Fruit fly (Drosophila melanogaster) whole organism, embryonic: Measurements from ENCODE around the gene CG43448.
A peak's percentile ranks its signal among the peaks of the same experiment; 100 is the strongest.

Experiments used
- ATbp ChIP-seq: fragments of 200-800 bp; sonication (Bioruptor generic); optimal IDR thresholded peaks from 2 replicates; lab custom pipeline; 2017; ENCODE audit warnings: missing biosample characterization, mild to moderate bottlenecking, missing genetic modification characterization, missing genetic modification reagents
- BEAF-32 ChIP-seq: fragments of 200-800 bp; sonication (Bioruptor generic); optimal IDR thresholded peaks from 3 replicates; lab custom pipeline; 2017; ENCODE audit warnings: missing biosample characterization, missing genetic modification characterization, mild to moderate bottlenecking, moderate library complexity, missing genetic modification reagents
- CG10431 ChIP-seq: fragments of 200-800 bp; sonication (Bioruptor generic); optimal IDR thresholded peaks from 3 replicates; lab custom pipeline; 2018; ENCODE audit warnings: missing biosample characterization, mild to moderate bottlenecking, missing genetic modification characterization
- CG10462 ChIP-seq: fragments of 200-800 bp; sonication (Bioruptor generic); optimal IDR thresholded peaks from 2 replicates; lab custom pipeline; 2016; ENCODE audit warnings: missing biosample characterization, missing genetic modification characterization
- CG10654 ChIP-seq: fragments of 200-800 bp; sonication (Bioruptor generic); optimal IDR thresholded peaks from 2 replicates; lab custom pipeline; 2016; ENCODE audit warnings: missing biosample characterization, missing genetic modification characterization
- CG10979 ChIP-seq: fragments of 200-800 bp; sonication (Bioruptor generic); optimal IDR thresholded peaks from 2 replicates; lab custom pipeline; 2018; ENCODE audit warnings: missing biosample characterization, mild to moderate bottlenecking, missing genetic modification characterization, moderate library complexity
- CG11504 ChIP-seq: fragments of 200-800 bp; sonication (Bioruptor generic); optimal IDR thresholded peaks from 3 replicates; lab custom pipeline; 2019; ENCODE audit warnings: missing biosample characterization, mild to moderate bottlenecking, missing genetic modification characterization, moderate library complexity
- CG1233 ChIP-seq: fragments of 200-800 bp; sonication (Bioruptor generic); optimal IDR thresholded peaks from 4 replicates; lab custom pipeline; 2018; ENCODE audit warnings: missing biosample characterization, mild to moderate bottlenecking, missing genetic modification characterization
- CG12391 ChIP-seq: fragments of 200-800 bp; sonication (Bioruptor generic); optimal IDR thresholded peaks from 3 replicates; lab custom pipeline; 2018; ENCODE audit warnings: missing biosample characterization, mild to moderate bottlenecking, missing genetic modification characterization, moderate library complexity
- CG13424 ChIP-seq: fragments of 200-800 bp; sonication (Bioruptor generic); optimal IDR thresholded peaks from 2 replicates; lab custom pipeline; 2019; ENCODE audit warnings: missing biosample characterization, mild to moderate bottlenecking, missing genetic modification characterization, moderate library complexity
- CG1602 ChIP-seq: fragments of 200-800 bp; sonication (Bioruptor generic); optimal IDR thresholded peaks from 3 replicates; lab custom pipeline; 2016; ENCODE audit warnings: missing biosample characterization, missing genetic modification characterization
- CG16815 ChIP-seq: fragments of 200-800 bp; sonication (Bioruptor generic); optimal IDR thresholded peaks from 3 replicates; lab custom pipeline; 2017; ENCODE audit warnings: missing biosample characterization, mild to moderate bottlenecking, missing genetic modification characterization
- CG1792 ChIP-seq: fragments of 200-800 bp; sonication (Bioruptor generic); optimal IDR thresholded peaks from 2 replicates; lab custom pipeline; 2016; ENCODE audit warnings: missing biosample characterization, missing genetic modification characterization
- CG18262 ChIP-seq: fragments of 200-800 bp; optimal IDR thresholded peaks from 3 replicates; lab custom pipeline; 2019; ENCODE audit warnings: missing biosample characterization, mild to moderate bottlenecking, missing genetic modification characterization, moderate library complexity
- CG18599 ChIP-seq: fragments of 200-800 bp; sonication (Bioruptor generic); optimal IDR thresholded peaks from 3 replicates; lab custom pipeline; 2017; ENCODE audit warnings: missing biosample characterization, missing genetic modification characterization, mild to moderate bottlenecking, moderate library complexity, missing genetic modification reagents
- CG2120 ChIP-seq: fragments of 200-800 bp; sonication (Bioruptor generic); optimal IDR thresholded peaks from 3 replicates; lab custom pipeline; 2016; ENCODE audit warnings: missing biosample characterization, missing genetic modification characterization
- CG31441 ChIP-seq: fragments of 200-800 bp; sonication (Bioruptor generic); IDR thresholded peaks from 2 replicates; pipeline ENCODE4 v1.3.6; 2022; ENCODE audit warnings: missing biosample characterization, missing genetic modification characterization
- CG32532 ChIP-seq: fragments of 200-800 bp; sonication (Bioruptor generic); IDR thresholded peaks from 2 replicates; pipeline ENCODE4 v1.3.6; 2022; ENCODE audit warnings: missing biosample characterization, missing genetic modification characterization
- CG4424 ChIP-seq: fragments of 200-800 bp; sonication (Bioruptor generic); optimal IDR thresholded peaks from 3 replicates; lab custom pipeline; 2016; ENCODE audit warnings: missing biosample characterization, missing genetic modification characterization
- CG4617 ChIP-seq: fragments of 200-800 bp; sonication (Bioruptor generic); optimal IDR thresholded peaks from 3 replicates; lab custom pipeline; 2016; ENCODE audit warnings: missing biosample characterization, missing genetic modification characterization, borderline replicate concordance
- CG4820 ChIP-seq: fragments of 200-800 bp; sonication (Bioruptor generic); optimal IDR thresholded peaks from 3 replicates; lab custom pipeline; 2016; ENCODE audit warnings: missing biosample characterization, missing genetic modification characterization
- CG6765 ChIP-seq: fragments of 200-800 bp; sonication (Bioruptor generic); optimal IDR thresholded peaks from 3 replicates; lab custom pipeline; 2017; ENCODE audit warnings: missing biosample characterization, mild to moderate bottlenecking, missing genetic modification characterization
- CG6813 ChIP-seq: fragments of 200-800 bp; sonication (Bioruptor generic); optimal IDR thresholded peaks from 2 replicates; lab custom pipeline; 2017; ENCODE audit warnings: missing biosample characterization, missing genetic modification characterization, mild to moderate bottlenecking, moderate library complexity, missing genetic modification reagents
- CG7556 ChIP-seq: fragments of 200-800 bp; sonication (Bioruptor generic); optimal IDR thresholded peaks from 2 replicates; lab custom pipeline; 2017; ENCODE audit warnings: missing biosample characterization, mild to moderate bottlenecking, missing genetic modification characterization
- CG7745 ChIP-seq: fragments of 200-800 bp; sonication (Bioruptor generic); optimal IDR thresholded peaks from 2 replicates; lab custom pipeline; 2018; ENCODE audit warnings: missing biosample characterization, mild to moderate bottlenecking, missing genetic modification characterization, moderate library complexity
- CG7839 ChIP-seq: fragments of 200-800 bp; sonication (Bioruptor generic); optimal IDR thresholded peaks from 3 replicates; lab custom pipeline; 2018; ENCODE audit warnings: missing biosample characterization, mild to moderate bottlenecking, missing genetic modification characterization, moderate library complexity
- CG8765 ChIP-seq: fragments of 200-800 bp; sonication (Bioruptor generic); IDR thresholded peaks from 2 replicates; pipeline ENCODE4 v1.3.6; 2022; ENCODE audit warnings: missing biosample characterization, missing genetic modification characterization
- CG8924 ChIP-seq: fragments of 200-800 bp; optimal IDR thresholded peaks from 3 replicates; lab custom pipeline; 2019; ENCODE audit warnings: missing biosample characterization, mild to moderate bottlenecking, missing genetic modification characterization, moderate library complexity
- CG9727 ChIP-seq: fragments of 200-800 bp; sonication (Bioruptor generic); optimal IDR thresholded peaks from 3 replicates; lab custom pipeline; 2017; ENCODE audit warnings: missing biosample characterization, mild to moderate bottlenecking, missing genetic modification characterization
- D ChIP-seq, 2 experiments: fragments of 200-800 bp in 1 of 2; fragments of >200 bp in 1 of 2; sonication (Bioruptor generic) in 1 of 2; optimal IDR thresholded peaks; 2 replicates in 1 of 2; 3 replicates in 1 of 2; lab custom pipeline; 2017; ENCODE audit warnings: mild to moderate bottlenecking in 1 of 2, missing biosample characterization in 1 of 2, missing genetic modification characterization in 1 of 2, missing genetic modification reagents in 1 of 2
- Dbx ChIP-seq: fragments of 200-800 bp; sonication (Bioruptor generic); IDR thresholded peaks from 3 replicates; pipeline ENCODE4 v1.3.6; 2022; ENCODE audit warnings: missing biosample characterization, missing genetic modification characterization
- Hand ChIP-seq: fragments of 200-800 bp; sonication (Bioruptor generic); optimal IDR thresholded peaks from 2 replicates; lab custom pipeline; 2017; ENCODE audit warnings: mild to moderate bottlenecking, missing biosample characterization, missing genetic modification reagents, missing genetic modification characterization
- Hmr ChIP-seq: fragments of 200-800 bp; sonication (Bioruptor generic); optimal IDR thresholded peaks from 3 replicates; lab custom pipeline; 2017; ENCODE audit warnings: mild to moderate bottlenecking, missing biosample characterization, missing genetic modification reagents, missing genetic modification characterization
- Hr39 ChIP-seq: fragments of >200 bp; optimal IDR thresholded peaks from 2 replicates; lab custom pipeline; 2017
- Kr ChIP-seq: fragments of 200-800 bp; sonication (Bioruptor generic); optimal IDR thresholded peaks from 2 replicates; lab custom pipeline; 2017; ENCODE audit warnings: missing biosample characterization, mild to moderate bottlenecking, missing genetic modification characterization
- Meics ChIP-seq: fragments of 200-800 bp; sonication (Bioruptor generic); optimal IDR thresholded peaks from 2 replicates; lab custom pipeline; 2017; ENCODE audit warnings: missing biosample characterization, mild to moderate bottlenecking, missing genetic modification characterization
- Ravus ChIP-seq: fragments of 200-800 bp; sonication (Bioruptor generic); IDR thresholded peaks from 2 replicates; pipeline ENCODE4 v1.3.6; 2022; ENCODE audit warnings: missing biosample characterization, missing genetic modification characterization
- Sox102F ChIP-seq: fragments of 200-800 bp; sonication (Bioruptor generic); optimal IDR thresholded peaks from 2 replicates; lab custom pipeline; 2018; ENCODE audit warnings: missing biosample characterization, mild to moderate bottlenecking, missing genetic modification characterization, moderate library complexity
- chif ChIP-seq, 2 experiments: fragments of 200-800 bp; sonication (Bioruptor generic); optimal IDR thresholded peaks; 3 replicates each; lab custom pipeline; 2016; ENCODE audit warnings: missing biosample characterization in 2 of 2, missing genetic modification characterization in 2 of 2
- dm ChIP-seq: fragments of 200-800 bp; sonication (Bioruptor generic); optimal IDR thresholded peaks from 3 replicates; lab custom pipeline; 2016; ENCODE audit warnings: missing biosample characterization, missing genetic modification characterization
- grau ChIP-seq: fragments of 200-800 bp; optimal IDR thresholded peaks from 3 replicates; lab custom pipeline; 2019; ENCODE audit warnings: missing biosample characterization, mild to moderate bottlenecking, missing genetic modification characterization, moderate library complexity
- gsb-n ChIP-seq: fragments of 200-800 bp; sonication (Bioruptor generic); optimal IDR thresholded peaks from 3 replicates; lab custom pipeline; 2018; ENCODE audit warnings: missing biosample characterization, mild to moderate bottlenecking, missing genetic modification characterization
- hkb ChIP-seq, 2 experiments: fragments of 200-800 bp in 1 of 2; fragments of >200 bp in 1 of 2; sonication (Bioruptor generic) in 1 of 2; IDR thresholded peaks in 1 of 2; optimal IDR thresholded peaks in 1 of 2; 2 replicates each; pipeline versions ENCODE4 v1.3.6 to Lab custom; 2017 to 2022; ENCODE audit warnings: missing biosample characterization in 1 of 2, missing genetic modification characterization in 1 of 2
- jigr1 ChIP-seq: fragments of 200-800 bp; sonication (Bioruptor generic); IDR thresholded peaks from 3 replicates; pipeline ENCODE4 v1.3.6; 2022; ENCODE audit warnings: missing biosample characterization, missing genetic modification characterization
- odd ChIP-seq: fragments of 200-800 bp; sonication (Bioruptor generic); optimal IDR thresholded peaks from 2 replicates; lab custom pipeline; 2017; ENCODE audit warnings: missing biosample characterization, mild to moderate bottlenecking, missing genetic modification characterization
- row ChIP-seq: fragments of 200-800 bp; sonication (Bioruptor generic); IDR thresholded peaks from 3 replicates; pipeline ENCODE4 v1.3.6; 2022; ENCODE audit warnings: missing biosample characterization, missing genetic modification characterization
- sob ChIP-seq: fragments of 200-800 bp; sonication (Bioruptor generic); IDR thresholded peaks from 2 replicates; pipeline ENCODE4 v1.3.6; 2022; ENCODE audit warnings: missing biosample characterization, missing genetic modification characterization
- sqz ChIP-seq: fragments of 200-800 bp; sonication (Bioruptor generic); optimal IDR thresholded peaks from 3 replicates; lab custom pipeline; 2018; ENCODE audit warnings: missing biosample characterization, mild to moderate bottlenecking, missing genetic modification characterization
- stc ChIP-seq: fragments of 200-800 bp; sonication (Bioruptor generic); IDR thresholded peaks from 2 replicates; pipeline ENCODE4 v1.3.6; 2022; ENCODE audit warnings: missing biosample characterization, missing genetic modification characterization

The CG43448 gene

DNA sequence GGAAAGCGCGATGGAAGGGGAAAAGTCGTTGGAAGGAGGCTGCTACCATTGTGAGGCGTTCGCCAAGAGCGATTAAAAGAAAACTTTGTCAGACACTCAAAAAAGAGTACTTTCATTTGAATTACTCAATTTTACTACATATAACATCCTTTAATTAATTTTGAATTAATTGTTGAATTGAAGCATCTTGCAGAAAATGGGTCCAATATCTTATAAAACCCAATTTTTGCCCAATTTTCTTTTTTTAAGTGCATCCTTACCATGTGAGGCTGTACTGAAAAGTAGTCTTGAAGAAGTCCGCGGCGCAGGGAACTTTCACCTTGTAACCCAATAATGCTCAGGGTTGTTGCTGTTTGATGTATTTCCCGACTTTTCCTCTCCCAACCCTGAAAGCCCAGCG, 2.3 kb downstream of the CG43448 start (continued):
- TF ChIP-seq Ravus (no peak), CG6765 (GFP tag; lab: Kevin White, UChicago) (no peak), CG4820 (GFP tag; lab: Kevin White, UChicago) (no peak), CG1233 (GFP tag; lab: Kevin White, UChicago) (no peak), CG1792 (GFP tag; lab: Kevin White, UChicago) (no peak), CG9727 (no peak), CG32532 (no peak), ATbp (GFP tag; lab: Kevin White, UChicago) (peak; percentile 31), chif (GFP tag; optimal IDR thresholded peaks at IDR 0.05; lab: Kevin White, UChicago) (peak in 1 of 2 experiments; percentile 8), CG31441 (GFP tag; lab: Robert Waterston, UW) (no peak), CG10462 (GFP tag; lab: Kevin White, UChicago) (no peak), Hr39 (lab: Kevin White, UChicago) (no peak), sob (GFP tag; lab: Robert Waterston, UW) (0 out of 2 replicates have a peak, but pooled peaks have one; percentile 32), CG7745 (tag; lab: Kevin White, UChicago) (no peak), CG10654 (GFP tag; lab: Kevin White, UChicago) (no peak), CG6813 (GFP tag; lab: Kevin White, UChicago) (peak; percentile 24), stc (GFP tag; lab: Robert Waterston, UW) (no peak), CG18262 (tag; lab: Kevin White, UChicago) (peak; percentile 44), CG4424 (no peak)

- TF ChIP-seq BEAF-32 (no peak), dm (GFP tag; lab: Kevin White, UChicago) (no peak), CG4617 (GFP tag; lab: Kevin White, UChicago) (no peak), CG4424 (no peak), CG2120 (GFP tag; lab: Kevin White, UChicago) (peak; percentile 23), Hand (no peak), CG8765 (GFP tag; lab: Robert Waterston, UW) (no peak), CG16815 (GFP tag; lab: Kevin White, UChicago) (no peak), CG12391 (tag; lab: Kevin White, UChicago) (peak; percentile 26), CG18262 (tag; lab: Kevin White, UChicago) (peak; percentile 18), CG8924 (tag; lab: Kevin White, UChicago) (peak; percentile 1), Meics (GFP tag; lab: Kevin White, UChicago) (peak; percentile 8), CG10431 (GFP tag; lab: Kevin White, UChicago) (peak; percentile 92), Hmr (peak; percentile 10), CG13424 (tag; lab: Kevin White, UChicago) (peak; percentile 5), gsb-n (tag; lab: Kevin White, UChicago) (peak; percentile 23), jigr1 (GFP tag; lab: Robert Waterston, UW) (no peak), grau (tag; lab: Kevin White, UChicago) (peak; percentile 11), CG11504 (tag; lab: Kevin White, UChicago) (peak; percentile 35), CG1602 (GFP tag; lab: Kevin White, UChicago) (no peak), CG7839 (tag; lab: Kevin White, UChicago) (peak; percentile 10), CG10979 (tag; lab: Kevin White, UChicago) (peak; percentile 15), row (GFP tag; lab: Robert Waterston, UW) (peak; percentile 54), CG7556 (peak; percentile 36), Sox102F (peak; percentile 12), Dbx (GFP tag; lab: Robert Waterston, UW) (no peak), D (optimal IDR thresholded peaks at IDR 0.05; lab: Kevin White, UChicago) (no peak), D (GFP tag; optimal IDR thresholded peaks at IDR 0.05; lab: Kevin White, UChicago) (peak; percentile 12), hkb (optimal IDR thresholded peaks at IDR 0.05; lab: Kevin White, UChicago) (no peak), hkb (GFP tag; IDR thresholded peaks at IDR 0.05; lab: Robert Waterston, UW) (no peak), Kr (no peak), sqz (GFP tag; lab: Kevin White, UChicago) (peak; percentile 14), CG18599 (peak; percentile 44), odd (no peak)
Observed at dm6 chr3R:30224577-30224976, 13.0 kb downstream of the CG43448 start.
